Worm (Caenorhabditis elegans) whole organism, early embryonic: ENCODE data around the gene srx-45.

ENCODE experiments used
- B0310.2 ChIP-seq: sonication (generic microtip); optimal IDR thresholded peaks from 2 replicates; lab custom pipeline; 2016; ENCODE audit warnings: mild to moderate bottlenecking, missing genetic modification characterization, missing compliant biosample characterization
- F13C5.2 ChIP-seq: sonication (generic microtip); optimal IDR thresholded peaks from 2 replicates; lab custom pipeline; 2017; ENCODE audit warnings: mild to moderate bottlenecking, missing genetic modification characterization, inconsistent platforms, missing compliant biosample characterization
- aly-1 ChIP-seq: sonication (generic microtip); optimal IDR thresholded peaks from 2 replicates; lab custom pipeline; 2016; ENCODE audit warnings: missing genetic modification characterization, missing compliant biosample characterization
- ama-1 ChIP-seq: fragments of 150-350 bp; optimal IDR thresholded peaks from 2 replicates; lab custom pipeline; 2014
- ceh-13 ChIP-seq: fragments of 200-800 bp; sonication (Bioruptor generic); optimal IDR thresholded peaks from 2 replicates; lab custom pipeline; 2018; ENCODE audit warnings: mild to moderate bottlenecking, missing genetic modification characterization, missing compliant biosample characterization
- ceh-36 ChIP-seq: sonication (generic microtip); optimal IDR thresholded peaks from 2 replicates; lab custom pipeline; 2016; ENCODE audit warnings: missing genetic modification characterization, inconsistent platforms, missing compliant biosample characterization
- ets-7 ChIP-seq: sonication (generic microtip); optimal IDR thresholded peaks from 2 replicates; lab custom pipeline; 2016; ENCODE audit warnings: missing genotype, missing genetic modification characterization, missing compliant biosample characterization
- flt-1 ChIP-seq: fragments of 200-800 bp; sonication (Bioruptor generic); IDR thresholded peaks from 2 replicates; pipeline ENCODE4 v1.3.6; 2022; ENCODE audit warnings: missing genetic modification characterization, missing compliant biosample characterization
- hmbx-1 ChIP-seq: sonication (generic microtip); optimal IDR thresholded peaks from 2 replicates; lab custom pipeline; 2016; ENCODE audit warnings: mild to moderate bottlenecking, missing genetic modification characterization, missing compliant biosample characterization
- hmg-4 ChIP-seq: fragments of 200-800 bp; sonication (Bioruptor generic); optimal IDR thresholded peaks from 2 replicates; lab custom pipeline; 2018; ENCODE audit warnings: mild to moderate bottlenecking, missing genetic modification characterization, missing compliant biosample characterization
- hnd-1 ChIP-seq: sonication (generic microtip); optimal IDR thresholded peaks from 2 replicates; lab custom pipeline; 2016; ENCODE audit warnings: missing genetic modification characterization, missing compliant biosample characterization
- pes-1 ChIP-seq: fragments of 200-800 bp; sonication (Bioruptor generic); IDR thresholded peaks from 2 replicates; pipeline ENCODE4 v1.3.6; 2022; ENCODE audit warnings: missing genetic modification reagents, missing genetic modification characterization, missing compliant biosample characterization
- scrt-1 ChIP-seq: fragments of 200-800 bp; sonication (Bioruptor generic); IDR thresholded peaks from 2 replicates; pipeline ENCODE4 v1.3.6; 2022; ENCODE audit warnings: missing genetic modification characterization, missing compliant biosample characterization
- sea-1 ChIP-seq: fragments of 200-800 bp; sonication (Bioruptor generic); conservative IDR thresholded peaks from 2 replicates; pipeline ENCODE4 v1.3.6; 2022; ENCODE audit warnings: missing genetic modification characterization, missing compliant biosample characterization
- tbx-11 ChIP-seq: fragments of 200-800 bp; sonication (Bioruptor generic); IDR thresholded peaks from 2 replicates; pipeline ENCODE4 v1.3.6; 2022; ENCODE audit warnings: missing genetic modification characterization, missing compliant biosample characterization
- tbx-37 ChIP-seq: fragments of 200-800 bp; sonication (Bioruptor generic); conservative IDR thresholded peaks from 2 replicates; pipeline ENCODE4 v1.3.6; 2022; ENCODE audit warnings: missing genetic modification reagents, missing genetic modification characterization, missing compliant biosample characterization
- tra-4 ChIP-seq: sonication (generic microtip); optimal IDR thresholded peaks from 2 replicates; lab custom pipeline; 2017; ENCODE audit warnings: missing genetic modification characterization, missing compliant biosample characterization

srx-45 gene

DNA sequence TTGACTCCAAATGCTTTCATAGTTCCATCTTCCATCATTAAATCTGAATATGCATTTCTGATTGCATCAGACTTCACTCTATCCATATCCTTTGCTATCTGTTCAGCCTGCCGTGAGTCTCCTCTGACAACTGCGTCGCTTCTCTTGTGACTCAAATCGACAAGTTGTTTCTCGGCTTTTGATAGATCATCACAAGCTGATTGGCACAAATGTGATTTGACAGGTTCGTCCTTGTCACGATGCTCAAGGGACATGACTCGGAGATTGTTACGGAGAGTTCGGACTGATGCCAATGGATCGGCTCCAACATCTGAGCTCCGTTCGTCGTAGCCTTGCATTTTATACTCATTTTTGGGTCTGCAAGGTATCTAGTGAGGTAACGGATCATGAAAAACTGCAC, 22.2 kb upstream of the srx-45 start:
- TF ChIP-seq aly-1 (tag; lab: Kevin White, UChicago) (no peak), ets-7 (tag; lab: Kevin White, UChicago) (no peak), tbx-37 (no peak), pes-1 (GFP tag; lab: Robert Waterston, UW) (no peak), hmg-4 (no peak), tbx-11 (GFP tag; lab: Robert Waterston, UW) (no peak), ceh-13 (GFP tag; lab: Kevin White, UChicago) (no peak), flt-1 (no peak), ceh-36 (tag; lab: Kevin White, UChicago) (no peak)

DNA sequence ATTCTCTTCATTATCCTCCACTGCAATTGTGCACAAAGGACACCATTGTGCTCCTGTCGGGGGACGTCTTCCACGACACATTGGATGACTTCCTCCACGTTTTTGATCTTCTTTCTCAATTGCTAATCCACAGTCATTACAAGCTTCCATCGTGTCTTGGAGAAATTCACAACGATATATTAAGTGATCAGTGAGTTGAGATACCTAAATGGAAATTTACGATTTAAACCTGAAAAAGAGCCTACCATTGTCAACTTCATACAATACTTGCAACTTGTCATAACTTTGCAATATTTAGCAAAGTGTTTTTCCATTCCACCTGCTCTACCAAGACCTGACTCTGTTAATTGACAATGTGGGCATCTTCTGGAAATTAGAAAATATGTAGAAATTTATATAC, 21.4 kb upstream of the srx-45 start:
- TF ChIP-seq tbx-37 (no peak), ceh-13 (GFP tag; lab: Kevin White, UChicago) (no peak)

DNA sequence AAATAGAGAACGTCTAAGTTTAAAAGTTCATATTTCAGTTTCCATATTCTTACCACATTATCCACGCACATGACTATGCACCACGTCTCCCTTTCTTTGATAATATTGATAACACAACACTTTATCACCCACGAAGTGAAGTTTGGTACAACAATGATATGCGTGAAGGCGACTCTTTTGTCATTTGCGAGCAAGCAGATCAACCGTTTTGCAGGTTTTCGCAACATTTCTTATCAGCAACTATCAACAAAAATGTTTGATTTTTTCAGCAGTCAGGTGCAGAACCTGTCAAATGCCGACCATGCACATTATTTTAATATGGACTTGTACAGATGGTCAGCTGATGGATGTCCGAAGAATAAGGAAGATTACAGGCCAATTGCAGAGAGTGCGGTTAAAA, 20.0 kb upstream of the srx-45 start:
- TF ChIP-seq ceh-36 (tag; lab: Kevin White, UChicago) = no peak

DNA sequence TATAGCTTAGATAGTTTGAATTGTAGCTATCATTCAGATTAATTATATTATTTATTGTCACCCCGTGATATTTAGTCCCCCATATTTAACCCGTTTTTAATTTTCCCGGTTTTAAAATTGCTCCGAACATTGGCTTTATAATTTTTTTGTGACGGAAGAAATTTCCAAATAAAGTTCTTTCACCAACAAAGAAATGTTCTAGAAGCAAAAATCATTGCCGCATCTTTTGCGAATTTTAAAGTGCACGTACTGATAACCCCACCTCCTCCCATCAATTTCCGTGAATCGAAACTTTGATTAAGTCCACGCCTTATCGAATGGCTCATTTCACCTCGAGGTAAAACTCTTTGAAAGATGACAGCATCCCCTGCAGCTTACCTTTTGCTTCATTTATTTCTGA, 18.2 kb upstream of the srx-45 start, which contains the start of gene C40H1.7:
TSS of gene C40H1.7 (plus strand) at position 301 of the 400 bp plus-strand sequence.
- no peak for TF ChIP-seq tra-4
- no peak for TF ChIP-seq ama-1 (lab: Kevin White, UChicago)
- no peak for TF ChIP-seq ceh-36 (tag; lab: Kevin White, UChicago)
- no peak for TF ChIP-seq tbx-37
- no peak for TF ChIP-seq flt-1
- TF ChIP-seq F13C5.2 (tag; lab: Kevin White, UChicago) = no peak
- TF ChIP-seq ceh-13 (GFP tag; lab: Kevin White, UChicago) = no peak
- TF ChIP-seq aly-1 (tag; lab: Kevin White, UChicago) = no peak
- TF ChIP-seq scrt-1 (GFP tag; lab: Robert Waterston, UW) = no peak
- no peak for TF ChIP-seq sea-1 (GFP tag; lab: Robert Waterston, UW)
- TF ChIP-seq B0310.2 (tag; lab: Kevin White, UChicago) = no peak
- TF ChIP-seq hmg-4 = no peak
- no peak for TF ChIP-seq tbx-11 (GFP tag; lab: Robert Waterston, UW)
- TF ChIP-seq pes-1 (GFP tag; lab: Robert Waterston, UW) = no peak
- TF ChIP-seq hmbx-1 (tag; lab: Kevin White, UChicago) = no peak
- TF ChIP-seq hnd-1 (tag; lab: Kevin White, UChicago) = no peak
- no peak for TF ChIP-seq ets-7 (tag; lab: Kevin White, UChicago)

DNA sequence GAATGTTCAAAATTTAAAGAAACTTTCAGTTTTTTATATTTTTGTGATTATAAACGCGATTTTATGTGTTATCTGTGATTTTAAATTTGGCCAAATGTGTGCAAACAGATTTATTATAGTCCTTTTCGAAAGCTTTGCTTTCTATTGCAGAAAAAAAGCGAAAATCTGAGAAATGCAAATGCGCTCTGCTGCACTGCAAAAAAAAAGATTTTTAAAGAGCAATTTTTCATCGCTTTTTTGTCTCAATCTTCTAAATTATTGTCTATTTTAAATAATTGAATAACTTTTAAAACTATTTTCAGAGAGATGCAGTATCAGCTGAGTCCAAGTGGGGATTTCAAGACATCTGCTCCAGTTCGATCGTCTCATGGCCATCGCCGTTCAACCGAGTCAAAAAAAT, 15.5 kb upstream of the srx-45 start, which contains the start of gene cpb-1:
TSS of gene cpb-1 (plus strand) at position 301 of the 400 bp plus-strand sequence.
- TF ChIP-seq tra-4 = no peak
- TF ChIP-seq hmbx-1 (tag; lab: Kevin White, UChicago) = no peak
- TF ChIP-seq tbx-11 (GFP tag; lab: Robert Waterston, UW) = no peak
- TF ChIP-seq pes-1 (GFP tag; lab: Robert Waterston, UW) = no peak
- no peak for TF ChIP-seq hmg-4
- TF ChIP-seq tbx-37 = no peak
- TF ChIP-seq aly-1 (tag; lab: Kevin White, UChicago) = no peak
- no peak for TF ChIP-seq scrt-1 (GFP tag; lab: Robert Waterston, UW)
- no peak for TF ChIP-seq hnd-1 (tag; lab: Kevin White, UChicago)
- no peak for TF ChIP-seq ets-7 (tag; lab: Kevin White, UChicago)
- TF ChIP-seq sea-1 (GFP tag; lab: Robert Waterston, UW) = no peak
- TF ChIP-seq ama-1 (lab: Kevin White, UChicago) = no peak
- no peak for TF ChIP-seq ceh-36 (tag; lab: Kevin White, UChicago)
- no peak for TF ChIP-seq F13C5.2 (tag; lab: Kevin White, UChicago)
- TF ChIP-seq ceh-13 (GFP tag; lab: Kevin White, UChicago) = no peak
- no peak for TF ChIP-seq flt-1
- TF ChIP-seq B0310.2 (tag; lab: Kevin White, UChicago) = no peak

DNA sequence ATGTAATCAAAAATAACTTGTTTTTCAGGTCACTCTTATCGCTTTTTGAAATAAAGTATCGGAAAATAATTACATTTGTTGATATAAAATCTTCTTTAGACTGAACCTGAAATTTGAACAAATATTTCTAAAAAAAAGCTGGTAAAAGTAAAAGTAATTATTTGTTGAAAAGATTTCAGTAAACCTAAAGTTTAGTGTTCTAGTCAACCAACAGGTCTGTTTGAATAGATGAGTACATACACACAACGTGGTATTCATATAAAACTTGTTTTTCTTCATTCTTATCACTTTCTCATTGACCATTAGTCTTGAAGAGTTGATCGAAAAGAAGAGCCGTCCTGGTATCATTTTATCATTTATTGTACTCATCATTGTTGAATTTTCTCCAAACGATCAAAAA, 13.1 kb upstream of the srx-45 start, which contains the start of gene C40H1.9:
TSS of gene C40H1.9 (plus strand) at position 301 of the 400 bp plus-strand sequence.
- TF ChIP-seq flt-1 (no peak), sea-1 (GFP tag; lab: Robert Waterston, UW) (no peak), ama-1 (lab: Kevin White, UChicago) (no peak), F13C5.2 (tag; lab: Kevin White, UChicago) (no peak)

DNA sequence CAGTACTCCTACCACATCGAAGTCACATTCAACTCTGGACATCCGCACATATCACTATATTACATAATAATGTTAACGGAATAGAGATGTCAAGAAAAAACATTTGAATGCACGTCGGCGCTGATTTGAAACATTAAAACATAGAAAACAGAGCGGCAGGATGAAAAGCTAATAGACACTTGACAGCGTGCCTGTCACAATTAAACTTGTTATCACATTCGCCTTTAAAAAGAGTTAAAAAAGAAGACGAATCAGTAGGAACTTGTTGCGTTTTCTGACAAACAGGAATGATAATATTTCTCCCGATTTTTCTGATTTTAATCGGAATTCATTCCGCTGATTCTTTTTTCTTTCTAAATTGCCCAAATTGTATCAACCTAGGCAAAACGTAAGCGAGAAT, 11.1 kb upstream of the srx-45 start:
- TF ChIP-seq hnd-1 (tag; lab: Kevin White, UChicago) (no peak), hmbx-1 (tag; lab: Kevin White, UChicago) (no peak), ama-1 (lab: Kevin White, UChicago) (no peak), ceh-13 (GFP tag; lab: Kevin White, UChicago) (no peak), tra-4 (no peak), tbx-37 (no peak), ets-7 (tag; lab: Kevin White, UChicago) (no peak), tbx-11 (GFP tag; lab: Robert Waterston, UW) (no peak), B0310.2 (tag; lab: Kevin White, UChicago) (no peak)

DNA sequence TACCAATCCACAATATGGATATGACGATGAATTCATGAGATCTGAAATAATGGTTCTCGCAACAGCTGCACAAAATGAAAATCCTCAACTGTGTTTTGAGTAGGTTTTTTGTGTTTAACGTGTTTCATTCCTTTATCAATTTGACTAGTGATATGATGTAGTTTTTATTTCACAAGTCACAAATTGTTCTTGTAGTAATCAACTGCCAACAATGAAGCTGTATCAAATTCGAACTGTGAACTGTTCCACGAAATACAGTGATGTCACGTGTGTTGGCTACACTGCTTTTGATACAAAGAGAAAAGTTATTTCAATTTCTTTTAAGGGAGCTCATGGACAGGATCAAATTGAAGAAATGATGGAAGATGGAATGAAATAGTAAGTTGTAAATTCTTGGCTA, 8.7 kb upstream of the srx-45 start:
- TF ChIP-seq hnd-1 (tag; lab: Kevin White, UChicago) (no peak), ama-1 (lab: Kevin White, UChicago) (no peak), sea-1 (GFP tag; lab: Robert Waterston, UW) (no peak), aly-1 (tag; lab: Kevin White, UChicago) (no peak), tbx-37 (no peak), flt-1 (no peak), hmbx-1 (tag; lab: Kevin White, UChicago) (no peak), tbx-11 (GFP tag; lab: Robert Waterston, UW) (no peak), ets-7 (tag; lab: Kevin White, UChicago) (no peak), ceh-36 (tag; lab: Kevin White, UChicago) (no peak), hmg-4 (no peak), B0310.2 (tag; lab: Kevin White, UChicago) (no peak), scrt-1 (GFP tag; lab: Robert Waterston, UW) (no peak), tra-4 (no peak), pes-1 (GFP tag; lab: Robert Waterston, UW) (no peak), F13C5.2 (tag; lab: Kevin White, UChicago) (no peak), ceh-13 (GFP tag; lab: Kevin White, UChicago) (no peak)
